Worm (Caenorhabditis elegans): Measurements from ENCODE around the gene F57A8.7.

F57A8.7 gene

DNA sequence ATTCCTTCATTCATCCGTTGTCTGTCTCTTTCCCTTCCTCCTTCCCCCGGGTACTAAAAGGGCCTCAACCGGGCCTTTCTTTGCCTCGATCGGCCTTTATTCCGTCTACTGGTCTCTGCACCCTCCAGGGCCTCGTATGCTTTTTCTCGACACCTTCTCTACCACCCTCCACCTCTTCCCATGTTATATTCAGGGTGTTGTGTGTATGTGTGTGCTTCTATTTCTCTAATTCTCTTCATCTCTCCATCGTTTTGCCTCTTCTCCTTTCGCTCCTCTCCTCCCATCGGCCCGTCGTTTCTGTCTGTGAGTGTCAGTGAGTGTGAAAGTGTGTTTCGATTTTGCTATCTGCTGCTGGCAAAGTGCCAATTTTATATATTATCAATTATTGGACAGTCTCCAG, 35.7 kb upstream of the F57A8.7 start:
- TF ChIP-seq ceh-88 (GFP tag; IDR thresholded peaks at IDR 0.05) (no peak), nhr-85 (tag) (peak; percentile 73), swsn-7 (tag; optimal IDR thresholded peaks at IDR 0.05) (peak; percentile 66), mdl-1 (tag; optimal IDR thresholded peaks at IDR 0.05) (peak in 1 of 2 experiments; percentile 60), isw-1 (GFP tag; IDR thresholded peaks at IDR 0.05) (no peak; the same call in 1 of the 2 replicates), nhr-71 (tag; optimal IDR thresholded peaks at IDR 0.05) (peak; percentile 78), sptf-1 (tag; optimal IDR thresholded peaks at IDR 0.05) (no peak), ama-1 (optimal IDR thresholded peaks at IDR 0.05) (no peak), elt-2 (tag; optimal IDR thresholded peaks at IDR 0.05) (peak; percentile 85), dsc-1 (tag; optimal IDR thresholded peaks at IDR 0.05) (peak; percentile 52), fkh-10 (GFP tag; optimal IDR thresholded peaks at IDR 0.05) (no peak), Y116A8C.19 (tag; optimal IDR thresholded peaks at IDR 0.05; ENCODE audit: borderline replicate concordance) (no peak), hpl-2 (GFP tag; optimal IDR thresholded peaks at IDR 0.05) (no peak), elt-3 (tag; optimal IDR thresholded peaks at IDR 0.05) (peak in 3 of 6 experiments; percentile 7 to 49 (median 41)), rnt-1 (tag; optimal IDR thresholded peaks at IDR 0.05) (peak; percentile 45), efl-1 (optimal IDR thresholded peaks at IDR 0.05) (peak; percentile 62 to 69), efl-1 (GFP tag; optimal IDR thresholded peaks at IDR 0.05 in 1 of 2) (no peak), nhr-76 (tag; optimal IDR thresholded peaks at IDR 0.05) (no peak), unc-86 (tag; optimal IDR thresholded peaks at IDR 0.05) (peak; percentile 28), hlh-17 (GFP tag; optimal IDR thresholded peaks at IDR 0.05; ENCODE audit: borderline replicate concordance) (no peak), zag-1 (tag; optimal IDR thresholded peaks at IDR 0.05) (no peak), egl-13 (tag; optimal IDR thresholded peaks at IDR 0.05) (peak; percentile 24), tbx-2 (tag; optimal IDR thresholded peaks at IDR 0.05) (peak; percentile 66), ceh-82 (tag; optimal IDR thresholded peaks at IDR 0.05) (peak; percentile 56 to 61 (median 57)), nhr-77 (tag; optimal IDR thresholded peaks at IDR 0.05) (peak; percentile 61), ztf-4 (tag; optimal IDR thresholded peaks at IDR 0.05) (peak; percentile 63), grh-1 (GFP tag; IDR thresholded peaks at IDR 0.05) (no peak), ztf-11 (tag; optimal IDR thresholded peaks at IDR 0.05) (peak in 1 of 2 experiments; percentile 7), fos-1 (tag; optimal IDR thresholded peaks at IDR 0.05) (peak; percentile 51), nhr-12 (tag; optimal IDR thresholded peaks at IDR 0.05) (no peak), mep-1 (tag; optimal IDR thresholded peaks at IDR 0.05) (peak; percentile 78), vab-15 (tag; optimal IDR thresholded peaks at IDR 0.05) (no peak), unc-62 (GFP tag; optimal IDR thresholded peaks at IDR 0.05) (no peak), mef-2 (tag; optimal IDR thresholded peaks at IDR 0.05) (no peak), alr-1 (tag; optimal IDR thresholded peaks at IDR 0.05; ENCODE audit: borderline replicate concordance) (no peak), irx-1 (tag; optimal IDR thresholded peaks at IDR 0.05) (peak; percentile 1), fkh-4 (tag; optimal IDR thresholded peaks at IDR 0.05; ENCODE audit: borderline replicate concordance) (no peak), ets-5 (GFP tag; IDR thresholded peaks at IDR 0.05) (no peak), nhr-237 (tag; optimal IDR thresholded peaks at IDR 0.05) (no peak), unc-98 (GFP tag; IDR thresholded peaks at IDR 0.05) (no peak), blmp-1 (tag; optimal IDR thresholded peaks at IDR 0.05) (peak; percentile 91), skn-1 (tag; optimal IDR thresholded peaks at IDR 0.05) (no peak), xbp-1 (tag; optimal IDR thresholded peaks at IDR 0.05) (peak; percentile 26), nhr-20 (tag; optimal IDR thresholded peaks at IDR 0.05) (peak; percentile 85), F16B12.6 (tag; optimal IDR thresholded peaks at IDR 0.05) (peak; percentile 2), ceh-8 (GFP tag; optimal IDR thresholded peaks at IDR 0.05) (peak; percentile 25), C34B4.2 (tag; optimal IDR thresholded peaks at IDR 0.05) (no peak), fkh-8 (tag; optimal IDR thresholded peaks at IDR 0.05) (peak; percentile 31), nhr-11 (tag; optimal IDR thresholded peaks at IDR 0.05) (no peak), snpc-4 (tag; optimal IDR thresholded peaks at IDR 0.05) (no peak), nhr-90 (tag; optimal IDR thresholded peaks at IDR 0.05; ENCODE audit: poor library complexity) (peak; percentile 68), pax-3 (tag; optimal IDR thresholded peaks at IDR 0.05) (no peak), lsy-2 (tag; optimal IDR thresholded peaks at IDR 0.05) (peak; percentile 64 to 91), sup-37 (GFP tag; optimal IDR thresholded peaks at IDR 0.05) (no peak)
